Worm (Caenorhabditis elegans) whole organism, L4 larva: ENCODE results near the gene orai-1.

ENCODE experiments used
- D1046.2 ChIP-seq: fragments of 200-800 bp; sonication (Bioruptor generic); IDR thresholded peaks from 2 replicates; pipeline ENCODE4 v1.3.6; 2022; ENCODE audit warnings: missing genetic modification characterization, missing compliant biosample characterization
- F26F4.8 ChIP-seq: fragments of 200-800 bp; sonication (Bioruptor generic); conservative IDR thresholded peaks from 2 replicates; pipeline ENCODE4 v1.3.6; 2022; ENCODE audit warnings: missing genetic modification characterization, missing compliant biosample characterization
- F37D6.2 ChIP-seq: sonication (generic microtip); optimal IDR thresholded peaks from 2 replicates; lab custom pipeline; 2016; ENCODE audit warnings: mild to moderate bottlenecking, missing genetic modification characterization, missing compliant biosample characterization
- F44E2.7 ChIP-seq: fragments of 200-800 bp; sonication (Bioruptor generic); IDR thresholded peaks from 2 replicates; pipeline ENCODE4 v2.1.2; 2022; ENCODE audit warnings: missing genetic modification characterization, missing compliant biosample characterization
- T20F7.1 ChIP-seq: fragments of 200-800 bp; sonication (Bioruptor generic); optimal IDR thresholded peaks from 2 replicates; lab custom pipeline; 2018; ENCODE audit warnings: mild to moderate bottlenecking, missing genetic modification characterization, missing compliant biosample characterization
- T26A8.4 ChIP-seq: fragments of 200-800 bp; sonication (Bioruptor generic); IDR thresholded peaks from 2 replicates; pipeline ENCODE4 v1.3.6; 2022; ENCODE audit warnings: missing genetic modification characterization, missing compliant biosample characterization
- Y105C5A.15 ChIP-seq: fragments of 200-800 bp; sonication (Bioruptor generic); IDR thresholded peaks from 2 replicates; pipeline ENCODE4 v1.3.6; 2022; ENCODE audit warnings: missing genetic modification characterization, missing compliant biosample characterization
- Y5F2A.4 ChIP-seq: fragments of 200-800 bp; sonication (Bioruptor generic); optimal IDR thresholded peaks from 2 replicates; lab custom pipeline; 2018; ENCODE audit warnings: mild to moderate bottlenecking, missing genetic modification characterization, missing compliant biosample characterization
- Y75B8A.6 ChIP-seq: fragments of 200-800 bp; sonication (Bioruptor generic); IDR thresholded peaks from 2 replicates; pipeline ENCODE4 v1.3.6; 2022; ENCODE audit warnings: missing genetic modification reagents, missing genetic modification characterization, missing compliant biosample characterization
- ceh-20 ChIP-seq: fragments of 200-800 bp; sonication (Bioruptor generic); IDR thresholded peaks from 2 replicates; pipeline ENCODE4 v1.3.6; 2022; ENCODE audit warnings: missing genetic modification reagents, missing genetic modification characterization, missing compliant biosample characterization
- ceh-82 ChIP-seq: sonication (generic microtip); optimal IDR thresholded peaks from 2 replicates; lab custom pipeline; 2017; ENCODE audit warnings: missing biosample characterization, missing genetic modification characterization
- cey-2 ChIP-seq: sonication (generic microtip); optimal IDR thresholded peaks from 3 replicates; lab custom pipeline; 2017; ENCODE audit warnings: missing genetic modification characterization, mild to moderate bottlenecking, missing compliant biosample characterization, antibody characterized with exemption, borderline replicate concordance; ENCODE audit not compliant: insufficient read depth
- daf-16 ChIP-seq, 3 experiments: sonication (generic microtip); optimal IDR thresholded peaks; 2 replicates each; lab custom pipeline; 2016 to 2017; ENCODE audit warnings: missing genetic modification characterization in 3 of 3, missing genetic modification reagents in 3 of 3, mild to moderate bottlenecking in 2 of 3, missing compliant biosample characterization in 2 of 3, missing biosample characterization in 1 of 3, moderate library complexity in 1 of 3
- daf-8 ChIP-seq: fragments of 200-800 bp; sonication (Bioruptor generic); IDR thresholded peaks from 2 replicates; pipeline ENCODE4 v1.3.6; 2022; ENCODE audit warnings: missing genetic modification characterization, missing compliant biosample characterization
- dmd-8 ChIP-seq: fragments of 200-800 bp; sonication (Bioruptor generic); IDR thresholded peaks from 2 replicates; pipeline ENCODE4 v1.3.6; 2022; ENCODE audit warnings: missing genetic modification characterization, missing compliant biosample characterization
- dpl-1 ChIP-seq: fragments of 150-350 bp; optimal IDR thresholded peaks from 2 replicates; lab custom pipeline; 2014; ENCODE audit warnings: missing biosample characterization, missing genetic modification reagents, missing genetic modification characterization
- dve-1 ChIP-seq: sonication (generic microtip); optimal IDR thresholded peaks from 2 replicates; lab custom pipeline; 2017; ENCODE audit warnings: antibody characterized with exemption, mild to moderate bottlenecking, missing genetic modification characterization, missing compliant biosample characterization; ENCODE audit not compliant: insufficient read depth
- egl-27 ChIP-seq: sonication (generic microtip); optimal IDR thresholded peaks from 3 replicates; lab custom pipeline; 2017; ENCODE audit warnings: missing biosample characterization, missing genetic modification reagents, missing genetic modification characterization
- egl-43 ChIP-seq: fragments of 200-800 bp; sonication (Bioruptor generic); IDR thresholded peaks from 2 replicates; pipeline ENCODE4 v1.3.6; 2022; ENCODE audit warnings: missing genetic modification reagents, missing genetic modification characterization, missing compliant biosample characterization
- jun-1 ChIP-seq: fragments of 150-350 bp; optimal IDR thresholded peaks from 2 replicates; lab custom pipeline; 2014; ENCODE audit warnings: missing biosample characterization, missing genetic modification reagents, missing genetic modification characterization
- lin-1 ChIP-seq: fragments of 200-800 bp; sonication (Bioruptor generic); IDR thresholded peaks from 2 replicates; pipeline ENCODE4 v1.3.6; 2022; ENCODE audit warnings: missing genetic modification reagents, missing genetic modification characterization, missing compliant biosample characterization
- lin-13 ChIP-seq: fragments of 150-350 bp; optimal IDR thresholded peaks from 2 replicates; lab custom pipeline; 2014; ENCODE audit warnings: missing biosample characterization, missing genetic modification reagents, missing genetic modification characterization
- lin-38 ChIP-seq: fragments of 200-800 bp; sonication (Bioruptor generic); IDR thresholded peaks from 2 replicates; pipeline ENCODE4 v1.3.6; 2022; ENCODE audit warnings: missing genetic modification reagents, missing genetic modification characterization, missing compliant biosample characterization
- lin-39 ChIP-seq: fragments of 150-350 bp; optimal IDR thresholded peaks from 2 replicates; lab custom pipeline; 2014; ENCODE audit warnings: missing biosample characterization, missing genetic modification reagents, missing genetic modification characterization
- madf-9 ChIP-seq: fragments of 200-800 bp; sonication (Bioruptor generic); conservative IDR thresholded peaks from 2 replicates; pipeline ENCODE4 v1.3.6; 2022; ENCODE audit warnings: missing genetic modification reagents, missing genetic modification characterization, missing compliant biosample characterization
- mdt-29 ChIP-seq: fragments of 200-800 bp; sonication (Bioruptor generic); IDR thresholded peaks from 2 replicates; pipeline ENCODE4 v1.3.6; 2022; ENCODE audit warnings: missing genetic modification reagents, missing genetic modification characterization, missing compliant biosample characterization
- mep-1 ChIP-seq: fragments of 150-350 bp; sonication (generic microtip); optimal IDR thresholded peaks from 3 replicates; lab custom pipeline; 2014; ENCODE audit warnings: missing biosample characterization, missing genetic modification characterization
- mes-2 ChIP-seq: sonication (generic microtip); optimal IDR thresholded peaks from 2 replicates; lab custom pipeline; 2016; ENCODE audit warnings: missing genotype, mild to moderate bottlenecking, missing genetic modification characterization, missing compliant biosample characterization; ENCODE audit not compliant: poor library complexity, severe bottlenecking
- mxl-2 ChIP-seq: fragments of 200-800 bp; sonication (Bioruptor generic); conservative IDR thresholded peaks from 2 replicates; pipeline ENCODE4 v1.3.6; 2022; ENCODE audit warnings: missing genetic modification reagents, missing genetic modification characterization, missing compliant biosample characterization
- nhr-102 ChIP-seq: sonication (generic microtip); optimal IDR thresholded peaks from 2 replicates; lab custom pipeline; 2016; ENCODE audit warnings: mild to moderate bottlenecking, missing genetic modification characterization, moderate library complexity, missing compliant biosample characterization
- nhr-28 ChIP-seq: fragments of 150-350 bp; optimal IDR thresholded peaks from 2 replicates; lab custom pipeline; 2014; ENCODE audit warnings: missing biosample characterization, missing genetic modification characterization
- nhr-76 ChIP-seq: fragments of 150-350 bp; optimal IDR thresholded peaks from 2 replicates; lab custom pipeline; 2014; ENCODE audit warnings: missing biosample characterization, missing genetic modification characterization
- spr-1 ChIP-seq: sonication (generic microtip); optimal IDR thresholded peaks from 2 replicates; lab custom pipeline; 2016; ENCODE audit warnings: mild to moderate bottlenecking, missing genetic modification characterization, missing compliant biosample characterization
- unc-62 ChIP-seq, 3 experiments: fragments of 150-350 bp in 1 of 3; sonication (generic microtip); optimal IDR thresholded peaks in 2 of 3; peaks in 1 of 3; 1 replicate in 1 of 3; 2 replicates in 2 of 3; lab custom pipeline; 2014 to 2017; ENCODE audit warnings: missing biosample characterization in 3 of 3, missing genetic modification characterization in 3 of 3, missing genetic modification reagents in 3 of 3, missing genotype in 1 of 3
- zag-1 ChIP-seq: fragments of 150-350 bp; optimal IDR thresholded peaks from 2 replicates; lab custom pipeline; 2014; ENCODE audit warnings: missing biosample characterization, missing genetic modification characterization
- zfp-2 ChIP-seq: sonication (generic microtip); optimal IDR thresholded peaks from 2 replicates; lab custom pipeline; 2016; ENCODE audit warnings: mild to moderate bottlenecking, missing genetic modification characterization, missing compliant biosample characterization
- zfp-3 ChIP-seq: fragments of 200-800 bp; sonication (Bioruptor generic); conservative IDR thresholded peaks from 2 replicates; pipeline ENCODE4 v1.3.6; 2022; ENCODE audit warnings: missing genetic modification reagents, missing genetic modification characterization, missing compliant biosample characterization
- zip-11 ChIP-seq: fragments of 200-800 bp; sonication (Bioruptor generic); IDR thresholded peaks from 2 replicates; pipeline ENCODE4 v1.3.6; 2022; ENCODE audit warnings: missing genetic modification characterization, missing compliant biosample characterization
- zip-2 ChIP-seq: fragments of 150-350 bp; optimal IDR thresholded peaks from 2 replicates; lab custom pipeline; 2014; ENCODE audit warnings: missing biosample characterization, missing genetic modification characterization

Gene orai-1

ce11 chrIII:600316-600932, 46.1 kb upstream of the orai-1 start, which contains the start of gene lec-6 (continued):
- TF ChIP-seq madf-9 = no peak
- peak; percentile 51 for TF ChIP-seq mep-1 (tag; lab: Kevin White, UChicago)
- TF ChIP-seq nhr-28 (tag; lab: Kevin White, UChicago) = peak; percentile 73
- TF ChIP-seq dpl-1 (GFP tag; lab: Kevin White, UChicago) = no peak
- no peak for TF ChIP-seq F37D6.2 (tag; lab: Kevin White, UChicago)
- TF ChIP-seq Y105C5A.15 (GFP tag; lab: Robert Waterston, UW) = 0 out of 2 replicates have a peak, but pooled peaks have one; percentile 6
- peak; percentile 84 for TF ChIP-seq lin-1
- TF ChIP-seq cey-2 (tag; lab: Kevin White, UChicago) = no peak
- no peak for TF ChIP-seq zfp-3 (GFP tag; lab: Robert Waterston, UW)
- TF ChIP-seq D1046.2 (GFP tag; lab: Robert Waterston, UW) = no peak
- 0 out of 2 replicates have a peak, but pooled peaks have one; percentile 44 for TF ChIP-seq Y75B8A.6 (GFP tag; lab: Robert Waterston, UW)
- no peak for TF ChIP-seq lin-39 (tag; lab: Kevin White, UChicago)
- 0 out of 2 replicates have a peak, but pooled peaks have one; percentile 29 for TF ChIP-seq lin-38 (GFP tag; lab: Robert Waterston, UW)
- peak; percentile 74 to 78 for TF ChIP-seq unc-62 (GFP tag; optimal IDR thresholded peaks at IDR 0.05 in 1 of 2; lab: Kevin White, UChicago)
- TF ChIP-seq unc-62 (tag; optimal IDR thresholded peaks at IDR 0.05; lab: Kevin White, UChicago) = no peak
- TF ChIP-seq nhr-102 (tag; lab: Kevin White, UChicago) = peak; percentile 69
- TF ChIP-seq Y5F2A.4 (GFP tag; lab: Kevin White, UChicago) = no peak
- TF ChIP-seq egl-43 (GFP tag; lab: Robert Waterston, UW) = no peak
- no peak for TF ChIP-seq zip-2 (tag; lab: Kevin White, UChicago)
- peak; percentile 22 for TF ChIP-seq jun-1 (tag; lab: Kevin White, UChicago)
- TF ChIP-seq egl-27 = no peak
- no peak for TF ChIP-seq F44E2.7 (GFP tag; lab: Robert Waterston, UW)
- TF ChIP-seq T26A8.4 = no peak; the same call in 1 of the 2 replicates
- TF ChIP-seq zip-11 (GFP tag; lab: Robert Waterston, UW) = no peak
- peak; percentile 61 for TF ChIP-seq T20F7.1
- no peak for TF ChIP-seq nhr-76 (tag; lab: Kevin White, UChicago)
- peak in 1 of 2 experiments; percentile 96 for TF ChIP-seq daf-16 (GFP tag; optimal IDR thresholded peaks at IDR 0.05; lab: Kevin White, UChicago)
- peak; percentile 100 for TF ChIP-seq daf-16 (tag; optimal IDR thresholded peaks at IDR 0.05; lab: Kevin White, UChicago)
- peak; percentile 6 for TF ChIP-seq lin-13 (GFP tag; lab: Kevin White, UChicago)
- TF ChIP-seq spr-1 (tag; lab: Kevin White, UChicago) = no peak

- TF ChIP-seq lin-39 (tag; lab: Kevin White, UChicago) (no peak), daf-8 (GFP tag; lab: Robert Waterston, UW) (no peak), lin-13 (GFP tag; lab: Kevin White, UChicago) (no peak), Y5F2A.4 (GFP tag; lab: Kevin White, UChicago) (no peak), ceh-20 (GFP tag; lab: Robert Waterston, UW) (no peak), dve-1 (tag; lab: Kevin White, UChicago) (no peak), mes-2 (no peak), mdt-29 (GFP tag; lab: Robert Waterston, UW) (no peak), zag-1 (tag; lab: Kevin White, UChicago) (no peak), zip-2 (tag; lab: Kevin White, UChicago) (no peak), zfp-2 (tag; lab: Kevin White, UChicago) (no peak), F26F4.8 (no peak), dmd-8 (GFP tag; lab: Robert Waterston, UW) (no peak), mxl-2 (GFP tag; lab: Robert Waterston, UW) (no peak), ceh-82 (tag; lab: Kevin White, UChicago) (no peak)
- TF ChIP-seq, all 104 proteins: peak for 0
Observed at ce11 chrIII:605415-606054, 41.0 kb upstream of the orai-1 start, which contains the start of the genes Y55B1AR.4 and ttr-7. Gene Y55B1AR.4 (minus strand): TSS chrIII:605515. Gene ttr-7 (plus strand): TSS chrIII:606004.
